Fruit fly (Drosophila melanogaster): ENCODE results near the gene CG1146.

The CG1146 gene

DNA sequence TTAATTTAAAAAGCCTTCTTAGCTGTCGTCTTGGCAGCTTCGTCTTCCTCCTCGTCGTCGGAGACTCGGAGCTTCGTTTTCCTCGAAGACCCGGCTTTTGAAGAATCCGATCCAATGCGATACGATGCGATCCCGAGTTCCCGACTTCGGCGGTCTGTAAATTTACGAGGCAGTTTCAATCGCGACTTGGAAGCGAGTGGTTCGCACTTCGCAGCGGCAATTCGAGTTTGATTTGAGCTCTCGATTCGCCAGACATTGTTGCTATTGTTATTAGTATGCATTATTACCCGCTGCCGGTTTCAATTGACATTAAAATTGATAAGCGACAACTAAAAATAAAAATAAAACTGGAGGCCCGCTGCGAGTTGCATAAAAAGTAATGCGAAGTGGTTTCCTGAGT is at the start of gene CG1146:
Gene CG1146 (plus strand): TSS at position 171 of the 400 bp plus-strand sequence.
- no peak for TF ChIP-seq noc (tag; optimal IDR thresholded peaks at IDR 0.05)

DNA sequence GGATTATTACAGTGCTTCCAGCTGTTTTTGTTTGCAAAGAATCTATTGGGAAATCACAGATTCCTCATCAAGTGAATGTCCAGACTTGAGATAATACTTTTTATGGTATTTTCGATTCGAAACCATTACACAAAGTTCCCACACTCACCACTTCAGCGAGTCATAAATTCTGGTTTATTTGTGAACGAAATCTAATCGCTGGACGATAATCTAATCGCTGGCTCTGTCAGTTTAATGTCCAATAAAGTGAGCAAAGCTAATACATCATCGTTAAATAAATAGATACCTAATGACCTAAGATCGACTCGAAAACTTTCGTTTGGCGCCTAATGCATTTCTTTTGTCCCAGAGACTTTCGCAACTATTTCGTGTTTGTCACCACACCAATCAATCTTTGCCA is 46.8 kb upstream of the CG1146 start:
- TF ChIP-seq noc (tag; optimal IDR thresholded peaks at IDR 0.05), result no peak

DNA sequence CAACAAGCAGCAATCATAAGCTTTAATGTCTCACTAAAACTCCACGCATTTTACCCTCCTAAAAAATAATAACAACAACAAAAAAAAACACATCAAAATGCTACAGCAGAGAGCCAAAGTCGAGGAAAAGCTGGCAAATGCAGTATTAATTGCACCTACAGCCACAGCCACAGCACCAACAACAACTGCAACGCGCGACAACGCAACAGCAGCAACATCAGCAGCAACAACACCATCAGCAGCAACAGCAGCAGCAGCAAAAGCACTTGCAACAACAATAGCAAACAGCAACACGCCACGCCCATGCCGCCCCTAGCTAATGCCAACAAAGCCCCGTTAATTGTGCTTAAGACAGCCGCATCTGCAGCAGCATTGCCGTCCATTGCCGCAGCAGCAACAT is 46.3 kb upstream of the CG1146 start:
- TF ChIP-seq noc (tag; optimal IDR thresholded peaks at IDR 0.05), result no peak

DNA sequence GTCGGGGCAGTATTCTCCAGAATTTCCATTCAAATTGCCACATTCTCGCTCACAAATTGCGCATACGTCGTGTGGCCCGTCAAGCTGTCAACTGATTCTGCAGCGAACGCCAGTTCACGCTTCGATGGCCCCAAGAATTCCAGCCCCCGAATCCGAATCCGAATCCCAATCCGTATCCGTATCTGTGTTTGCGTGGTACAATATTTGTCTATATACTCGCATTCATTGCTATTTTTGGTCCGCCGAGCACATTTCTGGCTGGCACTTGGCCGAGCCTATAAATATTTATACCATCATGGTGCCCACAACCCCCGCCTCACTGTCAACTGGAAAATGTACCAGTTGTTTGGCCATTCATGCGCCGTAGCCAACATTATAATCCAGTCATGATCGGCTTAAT is 42.4 kb upstream of the CG1146 start:
- no peak for TF ChIP-seq noc (tag; optimal IDR thresholded peaks at IDR 0.05)

DNA sequence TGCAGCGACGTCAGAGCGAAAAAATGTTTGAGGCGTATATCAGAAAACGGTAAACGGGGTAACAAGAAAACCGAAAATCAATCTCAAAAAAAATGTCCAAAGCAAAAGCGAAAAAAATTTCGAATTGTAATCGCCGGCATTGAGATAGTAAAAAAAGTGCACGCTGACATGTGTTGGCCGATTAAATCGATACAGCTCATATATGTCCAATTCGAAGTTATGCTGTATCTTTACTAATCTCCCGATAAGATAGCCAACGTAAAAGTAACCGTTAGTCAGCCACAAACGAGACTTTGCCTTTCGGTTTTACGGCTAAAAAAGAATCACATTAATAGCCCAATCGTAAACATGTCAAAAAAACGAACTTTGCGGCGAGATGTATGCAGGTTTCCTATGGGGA is 31.7 kb upstream of the CG1146 start:
- TF ChIP-seq noc (tag; optimal IDR thresholded peaks at IDR 0.05), result no peak

DNA sequence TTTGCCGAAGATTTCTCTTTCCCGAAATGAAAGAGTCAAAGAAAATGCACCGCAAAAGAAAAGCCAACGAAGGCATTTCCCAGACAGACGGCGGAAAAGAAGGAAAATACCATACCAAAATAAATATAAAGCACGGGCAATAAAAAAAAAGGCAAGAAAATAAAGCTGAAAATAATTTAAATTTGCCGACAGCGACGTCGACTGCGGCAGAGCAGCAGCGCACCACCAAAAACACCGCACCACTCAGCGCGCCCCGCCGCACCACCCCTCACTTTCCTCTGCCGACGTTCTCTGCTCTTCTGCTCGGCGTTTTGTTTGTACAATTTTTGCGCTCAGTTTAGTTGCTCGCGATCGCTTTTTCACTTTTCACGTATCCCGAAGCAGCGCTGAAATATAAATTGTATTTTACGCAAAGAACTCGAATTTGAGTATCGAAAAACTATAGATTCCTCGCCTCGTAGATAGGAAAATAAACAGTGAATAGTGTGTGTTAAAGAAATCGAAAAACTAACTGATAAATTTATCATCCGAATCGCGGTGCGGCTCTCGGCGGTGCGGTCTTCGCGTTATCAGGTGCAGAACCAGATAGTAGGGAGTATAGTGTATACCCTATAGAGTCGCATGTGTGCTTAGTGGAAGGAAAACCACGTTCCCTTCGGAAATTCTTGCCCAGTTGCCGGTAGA is 30.9 kb upstream of the CG1146 start:
- TF ChIP-seq noc (tag; optimal IDR thresholded peaks at IDR 0.05), result peak; percentile 30

DNA sequence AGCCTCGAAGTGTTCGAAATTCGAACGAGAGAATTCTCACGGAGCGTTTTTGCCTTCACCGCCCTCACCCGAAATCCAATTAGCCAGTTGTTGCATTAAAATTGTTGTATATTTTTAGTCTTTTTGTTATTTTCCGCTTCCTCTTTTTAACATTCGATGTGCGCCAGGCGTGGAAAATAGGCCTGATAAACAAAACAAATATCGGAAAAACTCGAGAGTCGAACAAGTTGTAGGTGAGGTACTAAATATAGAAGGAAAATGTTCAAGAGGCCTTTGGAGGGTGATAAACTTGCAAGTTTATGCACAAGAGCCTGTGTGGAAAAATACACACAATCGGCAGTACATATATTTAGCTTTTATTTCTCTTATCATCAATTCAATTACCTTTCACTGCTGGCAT is 29.8 kb upstream of the CG1146 start:
- TF ChIP-seq noc (tag; optimal IDR thresholded peaks at IDR 0.05), result no peak

DNA sequence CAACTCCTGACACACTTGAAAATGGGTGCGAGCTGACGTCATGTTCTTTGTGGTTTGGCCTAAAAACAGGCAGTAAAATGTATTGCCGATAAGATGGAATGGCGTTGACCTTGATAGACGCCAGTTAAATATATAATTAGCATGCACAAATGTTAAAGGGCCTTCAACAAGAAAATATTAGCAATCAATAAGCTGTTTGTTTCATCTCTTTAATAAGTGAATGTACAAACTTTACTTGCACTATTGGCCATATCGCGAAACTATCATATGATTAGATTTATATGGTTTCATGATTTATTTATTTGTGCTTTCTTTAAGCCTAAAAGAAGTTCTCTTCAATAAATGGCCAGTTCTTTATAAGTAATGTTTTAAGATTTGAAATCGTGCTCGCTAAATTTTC is 26.6 kb upstream of the CG1146 start:
- no peak for TF ChIP-seq noc (tag; optimal IDR thresholded peaks at IDR 0.05)

DNA sequence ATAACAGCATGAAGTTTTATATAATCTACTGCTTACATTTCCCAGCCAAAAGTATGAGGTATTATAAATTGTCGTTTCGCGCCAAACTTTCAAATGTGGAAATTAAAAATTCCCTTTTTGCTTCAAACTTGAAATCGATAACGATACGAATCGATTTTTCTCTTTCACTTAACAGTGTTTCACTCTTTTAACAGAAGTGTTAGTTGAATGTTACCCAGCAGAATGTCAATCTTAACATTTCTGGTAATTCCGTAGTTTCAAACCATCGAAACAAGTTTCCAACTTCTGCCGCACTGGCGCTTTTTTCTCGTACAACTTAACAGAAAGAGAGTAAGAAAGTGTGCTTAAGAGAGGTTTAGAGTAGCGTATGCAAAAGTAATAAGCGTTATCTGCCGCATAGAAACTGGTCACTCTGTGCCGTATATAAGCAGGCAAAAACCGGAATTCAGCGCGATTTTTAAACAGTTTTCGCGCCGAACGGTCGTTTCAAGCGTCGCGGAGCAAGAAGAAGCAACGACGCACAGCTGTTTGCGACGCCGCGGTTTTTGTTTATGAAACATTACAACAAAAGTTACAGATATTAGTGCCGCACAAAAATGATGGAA is 22.1 kb upstream of the CG1146 start:
- no peak for TF ChIP-seq noc (tag; optimal IDR thresholded peaks at IDR 0.05)

DNA sequence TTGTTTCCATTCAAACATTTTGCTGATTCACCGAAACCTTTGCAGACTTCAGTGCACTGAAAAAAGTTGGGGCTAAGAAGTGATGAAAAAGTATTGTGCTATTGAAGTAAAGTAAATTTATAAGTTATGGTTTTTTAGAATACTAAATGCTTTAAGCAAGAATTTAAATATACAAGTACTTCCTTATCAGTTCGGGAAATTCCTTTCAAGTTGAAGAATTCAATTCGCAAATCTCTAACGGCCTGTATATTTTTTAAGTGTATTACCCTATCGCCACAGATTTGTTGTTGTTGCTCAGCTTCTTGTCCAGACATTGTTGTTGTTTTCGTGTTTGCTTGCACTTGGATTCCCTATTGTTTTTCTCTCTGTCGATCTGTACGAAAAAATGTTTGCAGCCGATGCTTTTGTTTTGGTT is 21.2 kb upstream of the CG1146 start:
- TF ChIP-seq noc (tag; optimal IDR thresholded peaks at IDR 0.05), result peak; percentile 43

DNA sequence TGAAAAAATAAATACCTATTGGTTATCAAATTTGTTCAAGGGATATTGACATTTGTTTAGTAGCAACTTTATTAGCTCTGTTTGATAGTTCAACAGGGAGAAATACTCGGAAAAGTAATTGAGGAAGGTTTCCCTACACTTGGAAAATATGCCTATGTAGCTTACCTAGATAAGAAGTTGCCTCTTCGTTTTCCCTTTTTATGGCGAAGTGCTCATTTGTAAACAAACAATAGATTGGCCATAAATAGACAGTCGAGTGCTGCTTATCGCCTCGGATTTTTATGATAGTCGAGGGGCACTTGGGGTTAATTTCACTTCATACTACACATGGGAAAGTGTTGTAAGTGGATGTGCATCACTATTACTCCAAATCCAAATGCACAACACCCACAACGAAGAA is 20.1 kb upstream of the CG1146 start:
- no peak for TF ChIP-seq noc (tag; optimal IDR thresholded peaks at IDR 0.05)

DNA sequence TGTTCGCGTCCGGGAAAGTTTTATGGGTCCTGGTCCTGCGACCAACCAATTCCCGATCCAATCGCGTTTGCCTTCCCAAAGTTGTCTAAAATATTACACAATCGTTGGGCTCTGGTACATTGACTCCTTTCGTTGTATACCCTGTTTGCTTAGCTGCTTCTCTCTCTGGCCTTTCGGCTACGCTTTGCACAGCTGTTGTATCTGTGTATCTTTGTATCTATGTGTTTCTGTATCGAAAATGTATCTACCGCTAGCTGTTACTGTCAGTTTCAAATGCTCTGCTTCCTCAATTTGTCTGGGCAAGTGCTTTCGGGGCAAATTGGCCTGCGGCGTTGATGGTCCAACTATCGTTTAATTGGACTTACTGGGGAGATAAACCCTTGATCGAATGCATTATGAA is 18.9 kb upstream of the CG1146 start:
- no peak for TF ChIP-seq noc (tag; optimal IDR thresholded peaks at IDR 0.05)

DNA sequence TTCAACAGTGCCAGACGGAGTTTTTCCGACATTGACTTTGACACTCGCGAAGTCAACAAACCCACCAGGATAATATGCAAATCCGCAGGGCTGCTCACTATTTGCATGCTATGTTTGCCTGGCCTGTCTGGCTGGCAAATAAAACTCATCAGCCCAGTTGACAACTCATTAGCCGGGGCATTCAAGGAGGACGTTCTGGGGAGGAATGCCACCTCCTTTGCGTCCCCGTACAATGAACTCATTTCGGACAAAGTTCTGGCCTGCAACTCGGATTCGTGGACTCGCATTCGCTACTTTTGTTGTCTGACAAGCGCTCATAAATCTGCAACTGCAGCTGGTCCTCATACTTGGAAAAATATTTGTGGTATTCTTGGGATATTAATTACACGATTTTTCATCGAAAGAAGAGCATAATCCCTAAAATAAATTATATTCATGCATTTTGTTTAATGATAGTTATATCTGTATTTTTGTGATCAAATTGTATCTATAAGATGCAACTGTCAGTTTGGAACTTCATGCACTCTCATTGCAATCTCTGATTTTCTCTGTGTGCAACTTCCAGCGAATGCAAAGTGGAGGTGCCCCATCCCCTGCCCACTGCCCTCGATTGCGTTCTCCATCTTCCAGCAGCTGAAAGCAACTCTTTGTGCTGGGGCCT is 17.7 kb upstream of the CG1146 start:
- TF ChIP-seq noc (tag; optimal IDR thresholded peaks at IDR 0.05), result no peak

DNA sequence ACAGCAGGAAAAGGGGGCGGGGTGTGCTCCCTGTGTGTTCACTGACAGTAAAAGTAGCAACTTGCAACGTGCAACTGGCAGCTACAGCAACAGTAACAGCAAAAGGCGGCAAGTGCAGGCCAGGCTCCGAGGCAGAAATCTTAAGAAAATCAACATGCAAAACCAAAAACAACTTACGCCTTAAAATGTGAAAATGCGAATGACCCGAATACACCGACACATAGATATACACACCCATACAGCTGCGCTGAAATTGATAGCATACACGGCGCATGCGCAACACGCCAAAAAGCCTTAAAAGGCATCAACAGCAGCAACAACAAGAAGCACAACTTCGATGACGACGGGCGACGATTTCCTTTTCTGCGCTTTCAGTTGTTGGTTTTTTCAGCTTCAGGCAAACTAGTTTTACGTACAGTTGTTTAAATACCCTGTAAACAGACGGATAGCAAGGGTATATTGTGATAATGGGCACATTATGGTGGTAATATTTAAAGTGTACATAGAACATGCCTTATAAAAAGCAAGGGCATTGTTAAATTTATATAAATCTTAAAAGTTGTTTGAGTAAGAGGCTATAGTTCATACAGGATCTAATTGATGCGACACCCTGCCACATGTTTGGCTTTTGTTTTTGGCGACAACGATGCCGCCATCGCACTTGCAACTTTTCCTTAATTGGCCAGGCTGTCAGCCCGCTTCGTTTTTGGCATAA is 16.1 kb upstream of the CG1146 start:
- TF ChIP-seq noc (tag; optimal IDR thresholded peaks at IDR 0.05), result no peak

DNA sequence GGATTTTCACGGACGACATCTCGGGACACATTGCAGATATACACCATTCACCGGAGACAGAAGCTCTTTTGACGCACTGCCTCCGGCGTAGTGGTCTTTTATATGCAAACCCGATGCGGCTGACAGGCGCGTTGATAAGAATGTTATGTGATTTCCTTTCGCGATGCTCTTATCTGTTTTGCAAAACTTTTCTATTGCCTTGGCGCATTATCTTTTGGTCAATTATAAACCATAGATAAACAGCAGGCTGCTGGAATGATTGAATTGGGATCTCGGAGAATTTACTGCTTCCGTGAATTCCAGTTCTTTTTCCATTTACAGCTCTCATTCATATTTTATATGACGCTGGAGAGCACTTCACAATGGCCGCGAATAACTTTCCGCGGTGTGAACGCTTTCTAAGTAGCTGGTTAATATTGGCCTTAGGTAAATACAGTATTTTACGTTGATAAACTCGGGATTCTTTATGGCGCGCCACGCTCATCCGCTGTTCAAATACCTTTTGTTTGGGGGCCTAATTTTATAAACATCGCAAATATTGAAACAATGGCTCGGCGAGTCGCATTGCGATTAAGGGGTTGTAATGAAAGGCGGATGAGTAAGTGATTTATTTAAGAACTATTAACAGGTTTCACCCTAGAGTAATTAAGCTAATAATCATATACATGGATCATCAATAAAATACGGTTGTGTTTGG is 12.9 kb upstream of the CG1146 start, which contains the start of gene CG16762:
Gene CG16762 (minus strand): TSS at position 51 of the 697 bp plus-strand sequence.
- TF ChIP-seq noc (tag; optimal IDR thresholded peaks at IDR 0.05), result peak; percentile 83

DNA sequence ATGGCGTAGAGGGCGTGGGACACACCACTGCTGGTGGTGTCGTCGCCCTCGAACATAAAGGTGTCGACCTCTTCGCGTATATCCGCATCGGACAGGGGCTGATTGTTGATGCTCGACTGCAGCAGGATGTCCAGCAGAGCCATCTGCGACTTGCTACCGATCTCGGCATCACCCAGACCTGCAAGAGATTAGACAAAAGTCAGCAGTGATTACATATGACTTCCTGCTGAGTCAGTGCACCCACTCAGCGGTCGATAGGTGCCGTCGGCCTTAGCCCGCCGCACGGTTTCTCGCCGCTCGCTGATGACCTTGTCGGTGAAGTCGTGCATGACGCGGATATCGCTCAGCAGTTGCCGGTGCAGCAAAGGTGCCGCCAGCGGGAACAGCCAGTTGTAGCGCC is 11.7 kb upstream of the CG1146 start:
- no peak for TF ChIP-seq noc (tag; optimal IDR thresholded peaks at IDR 0.05)
